Fruit fly (Drosophila melanogaster): ENCODE data around the gene CG42784.

The CG42784 gene

DNA sequence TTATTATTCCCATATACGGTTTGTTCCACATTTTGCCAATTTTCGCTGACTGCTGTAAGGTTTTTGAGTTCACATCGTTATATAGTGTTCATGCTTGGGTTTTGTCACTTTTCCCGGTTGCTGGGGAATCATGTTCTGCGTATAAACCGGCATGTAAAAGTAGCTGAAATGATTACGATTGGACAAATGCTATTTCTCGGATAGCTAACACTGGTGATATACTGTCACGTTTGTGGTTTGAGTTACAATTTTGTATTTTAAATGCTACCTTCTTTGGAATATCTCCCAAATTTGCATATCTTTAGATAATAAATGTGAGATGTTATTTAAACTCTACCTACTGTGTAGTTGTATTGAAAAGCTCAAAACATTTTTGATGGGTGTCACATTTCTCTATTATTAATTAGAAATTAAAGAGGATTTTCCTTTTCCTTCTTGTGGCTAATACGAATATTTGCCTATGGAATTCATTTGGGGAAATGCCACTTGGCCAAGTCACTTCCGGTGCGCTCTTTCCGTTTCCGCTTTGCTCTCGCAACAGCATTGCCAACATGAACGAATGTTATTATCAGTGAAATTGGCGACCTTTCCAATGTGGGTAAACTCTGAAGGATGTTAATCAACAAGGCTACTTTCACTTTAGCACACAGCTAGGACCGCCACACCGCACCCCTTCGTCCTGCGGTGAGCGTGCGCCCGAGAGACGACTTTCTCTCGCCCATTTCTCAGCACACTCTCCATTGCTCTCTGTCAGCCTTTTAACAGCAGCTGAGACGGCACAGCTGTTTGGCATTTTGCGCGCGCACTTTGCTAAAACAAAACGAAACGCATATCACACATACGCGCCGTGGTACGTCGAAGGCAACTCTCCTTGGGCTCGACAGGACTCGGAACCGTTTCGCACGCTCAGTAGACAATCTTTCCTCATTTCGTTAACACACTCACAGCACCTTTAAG is at the start of gene CG42784, which contains the start of the genes CG16956 and CG43850:
CG42784 (plus strand) TSS at position 907 of the 957 bp plus-strand sequence.
CG16956 (minus strand) TSS at position 51 of the 957 bp plus-strand sequence.
CG43850 (plus strand) TSS at position 907 of the 957 bp plus-strand sequence.
- TF ChIP-seq psq (optimal IDR thresholded peaks at IDR 0.05) (no peak), Dll (optimal IDR thresholded peaks at IDR 0.05) (no peak), pan (optimal IDR thresholded peaks at IDR 0.05) (no peak), CG8478 (optimal IDR thresholded peaks at IDR 0.05) (no peak), EcR (GFP tag; optimal IDR thresholded peaks at IDR 0.05) (no peak), usp (GFP tag; optimal IDR thresholded peaks at IDR 0.05) (no peak)

DNA sequence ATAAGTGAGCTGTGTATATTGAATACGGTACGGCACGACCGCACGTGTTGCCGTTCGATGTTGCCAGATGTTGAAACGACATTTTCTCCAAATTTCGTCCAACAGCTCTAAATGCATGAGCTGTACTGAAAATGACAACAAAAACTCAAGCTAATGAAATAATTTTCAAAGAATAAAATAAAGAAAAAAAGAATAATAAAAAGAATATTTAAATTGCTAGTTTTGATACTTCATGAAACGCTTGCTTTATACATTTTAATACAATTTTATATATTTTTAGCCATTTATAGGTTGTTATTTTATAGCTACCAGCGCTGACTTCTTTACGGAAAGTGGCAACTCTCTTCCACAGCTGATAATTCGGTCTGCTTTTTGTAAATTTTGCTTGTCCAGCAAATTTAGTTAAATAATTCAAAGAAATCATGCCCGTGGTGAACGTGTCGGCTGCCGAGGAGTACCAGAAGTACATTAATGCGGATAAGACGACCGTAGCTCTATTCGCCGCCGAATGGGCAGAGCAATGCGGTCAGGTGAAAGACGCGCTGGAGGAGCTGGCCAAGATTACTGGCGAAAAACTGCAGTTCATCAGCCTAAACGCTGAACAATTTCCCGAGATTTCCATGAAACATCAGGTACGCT is 49.0 kb upstream of the CG42784 start, which contains the start of the genes Nnp-1 and Grx3:
Nnp-1 (minus strand) TSS at position 81 of the 639 bp plus-strand sequence.
Grx3 (plus strand) TSS at position 339 of the 639 bp plus-strand sequence.
- no peak for TF ChIP-seq usp (GFP tag; optimal IDR thresholded peaks at IDR 0.05)
- no peak for TF ChIP-seq EcR (GFP tag; optimal IDR thresholded peaks at IDR 0.05)
- no peak for TF ChIP-seq psq (optimal IDR thresholded peaks at IDR 0.05)
- TF ChIP-seq pan (optimal IDR thresholded peaks at IDR 0.05): no peak

DNA sequence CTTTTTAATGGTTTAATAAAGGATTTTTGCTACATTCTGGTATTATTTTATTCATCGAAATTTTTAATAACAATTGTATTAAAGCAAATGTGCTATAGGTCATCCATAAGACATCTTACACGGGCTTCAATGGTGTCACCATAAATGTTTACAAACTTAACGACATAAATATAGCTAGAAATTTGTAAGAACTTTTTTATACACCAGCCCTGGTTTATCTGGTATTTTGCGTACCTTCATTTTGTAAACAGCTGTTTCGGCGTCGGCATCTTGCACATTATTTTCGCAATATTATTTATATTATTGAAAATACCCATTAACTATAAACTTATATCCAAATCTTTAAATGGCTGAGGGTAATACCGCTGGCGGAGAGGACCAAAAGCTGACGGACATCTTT is 47.9 kb upstream of the CG42784 start, which contains the start of gene Tap42:
Tap42 (plus strand) TSS at position 240 of the 400 bp plus-strand sequence.
- no peak for TF ChIP-seq pan (optimal IDR thresholded peaks at IDR 0.05)
- TF ChIP-seq EcR (GFP tag; optimal IDR thresholded peaks at IDR 0.05): no peak
- no peak for TF ChIP-seq usp (GFP tag; optimal IDR thresholded peaks at IDR 0.05)
- TF ChIP-seq psq (optimal IDR thresholded peaks at IDR 0.05): no peak
- no peak for TF ChIP-seq Dll (optimal IDR thresholded peaks at IDR 0.05)
- TF ChIP-seq CG8478 (optimal IDR thresholded peaks at IDR 0.05): no peak

DNA sequence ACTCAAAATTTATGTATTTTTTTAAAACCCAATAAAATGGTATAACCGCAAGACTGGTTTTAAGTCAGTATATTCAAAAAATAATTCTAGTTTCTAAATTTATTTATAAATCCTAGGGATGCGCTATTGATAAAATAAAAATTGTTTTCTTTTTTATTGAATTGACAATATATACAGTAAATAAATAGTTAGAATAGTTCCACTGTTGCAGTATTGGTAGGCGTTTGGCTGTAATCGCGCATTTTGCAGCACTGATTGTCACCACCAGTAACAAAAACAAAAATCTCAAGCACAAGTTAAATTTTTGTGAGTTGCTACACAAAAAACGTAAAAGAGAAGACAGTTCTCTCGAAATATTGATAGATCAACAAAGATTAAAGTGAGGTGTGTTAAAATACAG is 46.3 kb upstream of the CG42784 start, which contains the start of gene CG31855:
CG31855 (plus strand) TSS at position 265 of the 400 bp plus-strand sequence.
- no peak for TF ChIP-seq psq (optimal IDR thresholded peaks at IDR 0.05)

DNA sequence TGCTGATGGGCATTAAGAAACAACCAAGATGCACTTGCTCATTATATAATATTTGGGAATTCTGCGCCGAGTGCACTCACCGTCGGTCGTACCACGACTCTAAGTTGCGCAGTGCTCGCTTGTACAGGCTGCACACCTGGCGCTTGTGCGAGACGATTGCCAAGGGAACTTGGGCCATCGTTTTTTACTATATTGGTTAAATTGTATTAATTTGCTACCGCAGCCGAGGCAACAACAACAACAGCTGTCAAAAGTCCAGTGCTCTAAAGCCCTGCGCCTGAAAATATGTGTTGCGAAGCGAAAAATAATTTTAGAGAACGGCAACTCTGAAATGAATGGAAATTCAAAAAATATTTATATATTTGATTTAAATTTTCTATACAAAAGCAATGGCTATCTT is 44.5 kb upstream of the CG42784 start, which contains the start of gene ND-B22:
ND-B22 (minus strand) TSS at position 349 of the 400 bp plus-strand sequence.
- TF ChIP-seq CG8478 (optimal IDR thresholded peaks at IDR 0.05) (no peak), EcR (GFP tag; optimal IDR thresholded peaks at IDR 0.05) (no peak), psq (optimal IDR thresholded peaks at IDR 0.05) (no peak), pan (optimal IDR thresholded peaks at IDR 0.05) (no peak), usp (GFP tag; optimal IDR thresholded peaks at IDR 0.05) (no peak), Dll (optimal IDR thresholded peaks at IDR 0.05) (no peak)

DNA sequence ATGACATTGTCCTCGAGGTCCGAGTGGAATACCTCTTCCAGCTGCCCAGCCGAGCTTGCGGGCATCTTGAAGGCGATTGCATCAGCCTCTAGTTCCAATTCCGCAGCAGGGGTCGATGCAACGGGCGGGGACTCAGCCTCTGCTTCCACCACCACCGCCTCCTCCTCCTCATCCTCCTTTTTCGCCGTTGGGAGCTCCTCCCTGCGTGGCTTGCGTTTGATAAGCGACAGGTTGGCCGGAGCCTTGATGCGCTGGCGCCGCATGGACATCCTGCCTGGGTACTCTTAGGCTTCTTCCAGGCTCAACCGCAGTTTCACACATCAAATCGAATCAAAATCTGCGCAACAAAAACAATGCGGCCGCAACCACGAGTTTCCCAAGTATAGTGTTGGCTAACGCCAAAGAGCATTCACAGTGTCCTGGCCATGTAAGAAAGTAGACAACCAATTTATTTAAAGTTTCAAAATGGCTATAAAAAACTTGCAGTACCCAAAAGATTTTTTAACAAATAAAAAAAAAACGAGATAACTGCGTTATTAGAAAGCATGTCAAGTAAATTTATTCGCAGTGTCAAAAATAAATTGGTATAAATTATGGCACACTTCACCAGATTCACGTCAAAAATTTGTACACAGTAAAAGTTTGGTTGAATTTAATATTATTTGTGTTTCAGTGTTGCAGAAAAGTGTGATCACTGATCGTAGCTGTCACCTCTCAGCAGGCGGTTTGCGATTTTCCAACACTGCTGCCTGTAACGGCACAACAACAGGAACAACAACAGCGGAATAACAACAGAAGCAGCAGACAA is 41.6 kb upstream of the CG42784 start, which contains the start of the genes Bdp1 and CG6565:
Bdp1 (minus strand) TSS at position 456 of the 808 bp plus-strand sequence.
CG6565 (plus strand) TSS at position 585 of the 808 bp plus-strand sequence.
- TF ChIP-seq Dll (optimal IDR thresholded peaks at IDR 0.05): no peak
- no peak for TF ChIP-seq psq (optimal IDR thresholded peaks at IDR 0.05)
- TF ChIP-seq pan (optimal IDR thresholded peaks at IDR 0.05): no peak
- TF ChIP-seq usp (GFP tag; optimal IDR thresholded peaks at IDR 0.05): no peak

DNA sequence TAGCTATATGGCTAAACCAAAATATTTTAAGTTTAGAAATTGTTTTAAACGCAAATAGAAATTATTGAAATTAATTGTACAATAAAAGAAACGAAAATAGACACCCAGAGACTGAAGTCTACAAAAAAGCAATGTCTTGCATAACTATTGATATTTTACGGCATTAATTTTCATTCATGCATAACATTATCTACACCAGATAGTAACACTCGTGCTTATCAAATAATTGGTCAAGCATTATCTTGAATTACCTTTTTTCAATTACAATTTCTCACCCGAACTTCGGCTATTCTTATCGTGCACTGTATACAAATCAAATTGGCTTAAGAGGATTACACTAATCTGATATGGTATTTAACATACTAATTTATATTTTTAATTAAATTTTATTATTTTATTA is 39.1 kb upstream of the CG42784 start:
- TF ChIP-seq pan (optimal IDR thresholded peaks at IDR 0.05): no peak
- TF ChIP-seq usp (GFP tag; optimal IDR thresholded peaks at IDR 0.05): no peak
- no peak for TF ChIP-seq Dll (optimal IDR thresholded peaks at IDR 0.05)
- TF ChIP-seq psq (optimal IDR thresholded peaks at IDR 0.05): no peak

DNA sequence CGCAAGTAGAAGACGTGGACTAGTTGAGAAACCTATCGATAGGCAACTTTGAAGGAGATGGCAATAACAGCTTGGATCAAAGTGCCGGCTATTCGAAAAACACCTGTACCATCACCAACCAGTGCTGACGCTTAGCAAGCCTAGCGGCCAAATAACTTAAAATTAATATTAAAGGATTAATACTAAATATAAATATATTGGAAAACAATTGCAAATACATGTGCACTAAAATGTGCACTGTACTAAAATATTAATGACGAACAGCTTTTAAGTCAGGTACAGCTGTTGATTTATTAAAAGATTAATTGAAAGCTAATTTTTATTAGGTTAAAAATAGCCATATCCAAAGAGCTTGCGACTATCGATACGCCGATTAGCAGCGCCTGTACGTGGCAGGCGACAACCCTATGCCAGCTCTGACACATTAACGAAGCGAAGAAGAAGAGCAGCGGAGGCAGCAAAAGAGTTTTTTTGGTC is 36.7 kb upstream of the CG42784 start, which contains the start of the genes CG9302 and beta'COP:
CG9302 (minus strand) TSS at position 51 of the 477 bp plus-strand sequence.
beta'COP (plus strand) TSS at position 415 of the 477 bp plus-strand sequence.
- no peak for TF ChIP-seq psq (optimal IDR thresholded peaks at IDR 0.05)
- TF ChIP-seq pan (optimal IDR thresholded peaks at IDR 0.05): peak; percentile 83

DNA sequence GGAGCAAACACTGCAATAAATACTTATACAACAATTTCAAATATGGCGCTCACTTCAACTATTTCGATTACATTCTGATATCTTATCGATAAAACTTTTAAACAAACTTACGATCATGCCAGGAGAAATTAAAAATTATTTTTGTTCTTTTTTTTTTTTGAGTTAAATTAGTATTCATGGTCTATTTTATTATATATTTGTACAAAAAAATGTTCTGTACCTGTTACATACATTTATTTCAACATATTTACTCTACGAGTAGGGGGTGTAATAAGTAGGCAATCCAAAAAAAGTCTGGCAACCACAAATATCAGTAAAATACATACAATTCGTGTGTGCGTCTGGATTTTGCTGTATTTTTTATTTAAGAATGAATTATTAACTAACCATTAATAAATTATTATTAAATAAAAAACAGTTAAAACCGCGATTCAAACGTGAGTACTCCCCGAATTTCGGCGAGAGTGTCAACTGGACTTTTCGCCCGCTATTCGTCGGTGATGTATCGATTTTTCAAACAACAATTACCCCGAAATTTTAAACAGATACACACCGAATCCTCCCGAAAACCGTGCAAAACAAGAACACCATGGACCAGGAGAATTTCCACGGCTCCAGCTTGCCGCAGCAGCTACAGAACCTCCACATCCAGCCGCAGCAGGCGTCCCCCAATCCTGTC is 32.7 kb upstream of the CG42784 start, which contains the start of gene loqs:
loqs (plus strand) TSS at position 302 of the 679 bp plus-strand sequence.
- TF ChIP-seq pan (optimal IDR thresholded peaks at IDR 0.05): no peak

DNA sequence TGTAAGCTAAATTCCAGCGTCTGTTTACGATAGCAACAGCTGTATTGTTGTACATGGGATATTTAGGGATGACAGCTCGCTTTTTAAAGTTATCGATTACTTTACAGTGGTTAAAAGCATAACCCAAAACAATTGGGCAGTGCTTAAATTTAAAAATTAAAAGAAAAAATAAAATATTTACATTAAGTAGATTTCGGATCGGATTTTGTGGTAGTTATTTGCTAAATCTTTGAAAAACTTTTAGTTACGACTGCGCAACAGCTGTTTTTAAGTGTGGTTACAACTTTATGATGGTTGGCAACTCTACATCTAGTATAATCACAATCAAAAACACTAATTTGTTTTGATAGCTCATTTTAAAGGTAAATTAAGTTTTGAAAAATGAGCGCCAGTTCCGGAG is 28.0 kb upstream of the CG42784 start, which contains the start of the genes Ing5 and CG7099:
Ing5 (minus strand) TSS at position 58 of the 400 bp plus-strand sequence.
CG7099 (plus strand) TSS at position 317 of the 400 bp plus-strand sequence.
- no peak for TF ChIP-seq pan (optimal IDR thresholded peaks at IDR 0.05)
- TF ChIP-seq psq (optimal IDR thresholded peaks at IDR 0.05): no peak
- no peak for TF ChIP-seq CG8478 (optimal IDR thresholded peaks at IDR 0.05)
- TF ChIP-seq usp (GFP tag; optimal IDR thresholded peaks at IDR 0.05): no peak
- TF ChIP-seq EcR (GFP tag; optimal IDR thresholded peaks at IDR 0.05): no peak
- no peak for TF ChIP-seq Dll (optimal IDR thresholded peaks at IDR 0.05)

DNA sequence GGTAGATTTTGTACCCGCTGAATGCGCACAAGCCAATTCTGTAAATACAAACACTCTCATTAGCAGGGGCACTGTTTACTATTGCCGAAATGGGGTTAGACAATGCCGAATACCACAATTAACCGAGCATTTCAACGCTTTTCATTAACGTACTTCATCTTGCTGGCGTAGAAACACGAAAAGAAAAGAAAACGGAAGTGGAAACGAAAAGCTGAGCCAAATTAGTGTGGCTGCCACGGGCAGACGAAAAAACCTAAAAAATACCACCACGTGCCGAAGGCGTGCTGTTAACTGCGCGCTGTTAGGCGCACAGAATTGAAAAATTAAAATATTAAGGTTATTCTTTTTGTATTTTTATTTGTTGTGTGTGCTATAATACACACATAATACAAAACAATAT is 20.3 kb upstream of the CG42784 start, which contains the start of gene RpL24:
RpL24 (minus strand) TSS at position 229 of the 400 bp plus-strand sequence.
- no peak for TF ChIP-seq psq (optimal IDR thresholded peaks at IDR 0.05)
- no peak for TF ChIP-seq Dll (optimal IDR thresholded peaks at IDR 0.05)
- TF ChIP-seq usp (GFP tag; optimal IDR thresholded peaks at IDR 0.05): no peak
- TF ChIP-seq pan (optimal IDR thresholded peaks at IDR 0.05): no peak
- TF ChIP-seq EcR (GFP tag; optimal IDR thresholded peaks at IDR 0.05): no peak
- no peak for TF ChIP-seq CG8478 (optimal IDR thresholded peaks at IDR 0.05)
